Worm (Caenorhabditis elegans): ENCODE data around the gene F38H4.4.
A peak's percentile ranks its signal among the peaks of the same experiment; 100 is the strongest.

F38H4.4 gene

DNA sequence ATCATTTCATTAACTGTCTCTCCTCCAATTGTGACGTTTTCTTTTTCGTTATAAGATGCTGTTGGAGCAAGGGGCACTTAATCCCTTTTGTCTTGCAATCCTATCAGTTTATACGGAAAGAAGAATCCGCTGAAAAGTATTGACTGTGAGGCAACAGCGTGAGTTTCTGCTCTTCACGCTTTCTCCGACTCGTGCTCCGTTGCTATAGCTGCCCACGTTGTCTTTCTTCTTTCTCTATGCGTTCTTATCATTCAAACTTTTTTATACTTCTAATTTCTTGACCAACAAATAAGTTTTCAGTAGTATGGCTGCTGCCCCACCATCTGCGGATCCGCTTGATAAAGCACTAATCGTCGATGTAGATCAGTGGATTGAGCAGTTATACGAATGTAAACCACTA is 10.1 kb downstream of the F38H4.4 start, which contains the start of gene let-92:
TSS of gene let-92 (plus strand) at position 301 of the 400 bp plus-strand sequence.
- TF ChIP-seq mdl-1 (tag; optimal IDR thresholded peaks at IDR 0.05) (no peak), tlp-1 (tag; optimal IDR thresholded peaks at IDR 0.05) (no peak), fos-1 (tag; optimal IDR thresholded peaks at IDR 0.05) (no peak), unc-62 (GFP tag; optimal IDR thresholded peaks at IDR 0.05) (no peak), zip-4 (GFP tag; optimal IDR thresholded peaks at IDR 0.05) (no peak), lir-3 (tag; optimal IDR thresholded peaks at IDR 0.05; ENCODE audit: poor library complexity) (no peak), ceh-8 (GFP tag; optimal IDR thresholded peaks at IDR 0.05) (no peak)

DNA sequence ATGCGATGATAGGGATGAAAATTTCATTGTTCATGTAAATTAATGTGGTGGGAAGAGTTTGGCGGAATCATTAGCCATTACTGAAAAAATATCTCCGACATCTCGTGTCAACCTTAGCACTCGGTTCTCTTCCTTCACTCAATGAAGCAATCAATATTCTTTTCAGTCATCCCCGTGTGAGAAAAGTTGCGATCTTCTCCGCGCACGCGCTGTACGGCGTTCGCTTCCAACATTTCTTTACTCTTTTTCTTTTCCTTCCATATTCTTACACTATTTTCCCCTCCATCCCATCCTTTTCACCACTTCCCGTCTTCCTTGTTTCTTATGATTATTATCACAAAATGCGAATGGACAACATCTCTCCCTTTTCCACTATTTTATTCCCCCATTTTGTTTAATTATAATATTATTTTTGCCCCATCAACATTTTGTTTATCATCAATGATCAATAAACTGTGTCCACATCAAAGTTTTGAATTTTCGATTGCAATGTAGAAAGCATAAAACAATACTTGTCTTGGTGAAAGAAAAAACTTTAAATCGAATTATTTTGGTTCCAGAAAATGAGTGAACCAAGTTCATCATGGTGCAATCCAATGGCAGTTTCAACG is 12.0 kb downstream of the F38H4.4 start, which contains the start of gene mob-1:
TSS of gene mob-1 (plus strand) at position 561 of the 611 bp plus-strand sequence.
- TF ChIP-seq nhr-85 (tag) (peak; percentile 9), sox-4 (tag; optimal IDR thresholded peaks at IDR 0.05) (no peak), snpc-4 (tag; optimal IDR thresholded peaks at IDR 0.05) (no peak), lin-14 (GFP tag; optimal IDR thresholded peaks at IDR 0.05) (peak; percentile 20), ama-1 (optimal IDR thresholded peaks at IDR 0.05) (no peak), nhr-237 (tag; optimal IDR thresholded peaks at IDR 0.05) (no peak), nhr-90 (tag; optimal IDR thresholded peaks at IDR 0.05; ENCODE audit: poor library complexity) (peak; percentile 3), efl-1 (optimal IDR thresholded peaks at IDR 0.05) (no peak), efl-1 (GFP tag; optimal IDR thresholded peaks at IDR 0.05 in 1 of 2) (peak in 1 of 2 experiments; percentile 70), ces-1 (GFP tag; optimal IDR thresholded peaks at IDR 0.05) (no peak), lin-39 (tag; optimal IDR thresholded peaks at IDR 0.05) (no peak), fkh-4 (tag; optimal IDR thresholded peaks at IDR 0.05; ENCODE audit: borderline replicate concordance) (no peak), ets-5 (GFP tag; IDR thresholded peaks at IDR 0.05) (no peak), blmp-1 (tag; optimal IDR thresholded peaks at IDR 0.05) (peak; percentile 35), xbp-1 (tag; optimal IDR thresholded peaks at IDR 0.05) (no peak), nhr-12 (tag; optimal IDR thresholded peaks at IDR 0.05) (no peak)

DNA sequence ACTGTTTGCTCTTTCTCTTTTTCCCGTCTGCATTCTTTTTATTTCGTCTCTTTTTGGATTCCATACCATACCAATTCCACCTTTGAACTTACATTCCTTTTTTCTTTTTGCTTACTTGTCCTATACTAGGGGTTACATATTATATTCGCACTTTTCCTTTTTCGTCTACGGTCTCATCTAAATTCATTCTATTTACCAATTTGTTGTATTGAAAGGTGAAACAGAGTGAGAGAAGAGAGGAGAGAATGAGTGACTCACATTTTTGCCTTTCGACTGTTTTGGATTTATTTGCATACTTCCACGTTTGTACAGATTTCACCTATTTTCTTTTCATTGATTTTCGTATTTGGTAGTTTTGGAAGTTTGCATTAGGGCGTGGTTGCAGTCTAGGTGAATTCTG is 15.4 kb downstream of the F38H4.4 start:
- TF ChIP-seq blmp-1 (tag; optimal IDR thresholded peaks at IDR 0.05) (peak; percentile 32), Y116A8C.19 (tag; optimal IDR thresholded peaks at IDR 0.05; ENCODE audit: borderline replicate concordance) (no peak)

DNA sequence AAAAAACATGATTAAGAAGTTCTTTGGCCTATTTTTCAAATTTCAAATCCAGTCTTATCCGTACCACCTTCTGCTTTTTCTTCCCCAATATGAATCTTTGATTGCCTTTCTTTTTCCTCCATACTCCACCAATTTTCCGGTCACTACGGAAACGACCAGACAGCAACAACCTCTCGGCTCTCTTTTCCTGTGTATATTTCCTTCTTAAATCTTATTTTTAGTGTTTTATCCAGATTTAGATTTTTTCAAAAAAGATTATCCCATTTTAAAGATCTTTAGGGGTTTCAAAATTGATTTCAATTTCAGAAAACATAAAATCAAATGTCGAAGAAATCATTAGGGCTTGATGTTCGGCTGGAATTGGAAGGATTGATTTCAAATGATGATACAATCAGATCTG is 16.2 kb downstream of the F38H4.4 start, which contains the start of gene trpa-1:
TSS of gene trpa-1 (plus strand) at position 301 of the 400 bp plus-strand sequence.
- TF ChIP-seq elt-2 (tag; optimal IDR thresholded peaks at IDR 0.05) (no peak), sox-4 (tag; optimal IDR thresholded peaks at IDR 0.05) (no peak), Y116A8C.19 (tag; optimal IDR thresholded peaks at IDR 0.05; ENCODE audit: borderline replicate concordance) (no peak), fkh-10 (GFP tag; optimal IDR thresholded peaks at IDR 0.05) (no peak), irx-1 (tag; optimal IDR thresholded peaks at IDR 0.05) (no peak), ama-1 (optimal IDR thresholded peaks at IDR 0.05) (no peak), nhr-85 (tag) (no peak), lin-15B (tag; optimal IDR thresholded peaks at IDR 0.05) (no peak), efl-3 (GFP tag; optimal IDR thresholded peaks at IDR 0.05) (no peak), nhr-12 (tag; optimal IDR thresholded peaks at IDR 0.05) (no peak)

DNA sequence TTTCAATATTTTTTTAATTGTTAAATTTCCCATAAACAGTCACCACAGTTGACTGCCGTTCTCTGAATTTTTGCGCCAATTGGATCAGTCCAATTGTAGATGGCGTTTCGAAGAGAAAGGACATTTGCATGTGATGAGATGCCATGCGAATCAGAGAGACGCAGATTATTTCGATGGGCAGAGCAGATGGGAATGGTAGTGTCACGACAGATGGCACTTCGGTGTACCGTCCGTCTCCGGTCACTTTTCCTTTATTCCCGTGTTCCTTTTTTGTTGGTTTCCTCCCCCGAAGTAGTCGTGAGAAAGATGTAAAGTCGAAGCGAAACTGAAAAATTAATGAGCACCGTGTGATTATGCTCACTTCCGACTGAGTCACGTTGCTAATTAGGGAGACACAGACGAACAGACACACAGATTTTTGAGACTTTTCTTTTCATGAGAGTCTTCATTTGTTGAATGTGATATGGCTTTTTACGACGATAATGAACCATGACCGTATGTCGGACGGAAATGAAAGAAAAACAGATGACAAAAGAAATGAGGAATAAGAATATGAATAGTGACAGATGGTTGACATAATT is 19.7 kb downstream of the F38H4.4 start:
- no peak for TF ChIP-seq lsy-2 (tag; optimal IDR thresholded peaks at IDR 0.05)
- TF ChIP-seq isw-1 (GFP tag; IDR thresholded peaks at IDR 0.05) = no peak
- TF ChIP-seq nhr-85 (tag) = no peak
- TF ChIP-seq dsc-1 (tag; optimal IDR thresholded peaks at IDR 0.05) = peak; percentile 73
- peak; percentile 58 for TF ChIP-seq unc-86 (tag; optimal IDR thresholded peaks at IDR 0.05)
- TF ChIP-seq fkh-8 (tag; optimal IDR thresholded peaks at IDR 0.05) = peak; percentile 29
- peak; percentile 65 for TF ChIP-seq lin-14 (GFP tag; optimal IDR thresholded peaks at IDR 0.05)
- no peak for TF ChIP-seq pax-3 (tag; optimal IDR thresholded peaks at IDR 0.05)
- TF ChIP-seq hlh-4 (tag; optimal IDR thresholded peaks at IDR 0.05) = no peak
- TF ChIP-seq lir-3 (tag; optimal IDR thresholded peaks at IDR 0.05; ENCODE audit: poor library complexity) = no peak
- no peak for TF ChIP-seq jun-1 (tag; optimal IDR thresholded peaks at IDR 0.05)
- peak; percentile 20 for TF ChIP-seq nhr-47 (tag; optimal IDR thresholded peaks at IDR 0.05)
- peak in 1 of 2 experiments; percentile 45 for TF ChIP-seq ztf-11 (tag; optimal IDR thresholded peaks at IDR 0.05)
- TF ChIP-seq egl-13 (tag; optimal IDR thresholded peaks at IDR 0.05) = peak; percentile 6
- TF ChIP-seq ztf-4 (tag; optimal IDR thresholded peaks at IDR 0.05) = no peak

Measured in whole organism, L1 larva.